Fruit fly (Drosophila melanogaster) whole organism, embryonic: ENCODE results near the gene CG14696.

Source experiments
- Asciz ChIP-seq: fragments of 200-800 bp; sonication (Bioruptor generic); optimal IDR thresholded peaks from 2 replicates; lab custom pipeline; 2017; ENCODE audit warnings: missing biosample characterization, mild to moderate bottlenecking, missing genetic modification characterization, missing genetic modification reagents
- C15 ChIP-seq: fragments of 200-800 bp; sonication (Bioruptor generic); IDR thresholded peaks from 3 replicates; pipeline ENCODE4 v1.3.6; 2022; ENCODE audit warnings: missing biosample characterization, missing genetic modification characterization
- CG10321 ChIP-seq: fragments of 200-800 bp; sonication (Bioruptor generic); IDR thresholded peaks from 2 replicates; pipeline ENCODE4 v1.3.6; 2022; ENCODE audit warnings: missing biosample characterization, missing genetic modification characterization
- CG11398 ChIP-seq: fragments of 200-800 bp; sonication (Bioruptor generic); optimal IDR thresholded peaks from 2 replicates; lab custom pipeline; 2016; ENCODE audit warnings: missing biosample characterization, missing genetic modification characterization
- CG11456 ChIP-seq: fragments of 200-800 bp; sonication (Bioruptor generic); IDR thresholded peaks from 3 replicates; pipeline ENCODE4 v1.3.6; 2022; ENCODE audit warnings: missing biosample characterization, missing genetic modification characterization
- CG12236 ChIP-seq: fragments of 200-800 bp; sonication (Bioruptor generic); optimal IDR thresholded peaks from 2 replicates; lab custom pipeline; 2016; ENCODE audit warnings: missing biosample characterization, missing genetic modification characterization
- CG14965 ChIP-seq: fragments of 200-800 bp; sonication (Bioruptor generic); optimal IDR thresholded peaks from 2 replicates; lab custom pipeline; 2016; ENCODE audit warnings: missing biosample characterization, missing genetic modification characterization, borderline replicate concordance
- CG15011 ChIP-seq: fragments of 200-800 bp; sonication (Bioruptor generic); optimal IDR thresholded peaks from 3 replicates; lab custom pipeline; 2018; ENCODE audit warnings: missing biosample characterization, mild to moderate bottlenecking, missing genetic modification characterization
- CG1529 ChIP-seq: fragments of 200-800 bp; sonication (Bioruptor generic); optimal IDR thresholded peaks from 3 replicates; lab custom pipeline; 2018; ENCODE audit warnings: missing biosample characterization, missing genetic modification characterization
- CG1602 ChIP-seq: fragments of 200-800 bp; sonication (Bioruptor generic); optimal IDR thresholded peaks from 3 replicates; lab custom pipeline; 2016; ENCODE audit warnings: missing biosample characterization, missing genetic modification characterization
- CG1647 ChIP-seq: fragments of 200-800 bp; sonication (Bioruptor generic); optimal IDR thresholded peaks from 3 replicates; lab custom pipeline; 2016; ENCODE audit warnings: missing biosample characterization, missing genetic modification characterization
- CG17568 ChIP-seq: fragments of 200-800 bp; sonication (Bioruptor generic); optimal IDR thresholded peaks from 2 replicates; lab custom pipeline; 2018; ENCODE audit warnings: missing biosample characterization, mild to moderate bottlenecking, missing genetic modification characterization, moderate library complexity
- CG17612 ChIP-seq: fragments of 200-800 bp; sonication (Bioruptor generic); IDR thresholded peaks from 2 replicates; pipeline ENCODE4 v1.3.6; 2022; ENCODE audit warnings: missing biosample characterization, missing genetic modification characterization
- CG17829 ChIP-seq: fragments of 200-800 bp; optimal IDR thresholded peaks from 2 replicates; lab custom pipeline; 2019; ENCODE audit warnings: missing biosample characterization, mild to moderate bottlenecking, missing genetic modification characterization, moderate library complexity
- CG18764 ChIP-seq: fragments of 200-800 bp; sonication (Bioruptor generic); optimal IDR thresholded peaks from 3 replicates; lab custom pipeline; 2016; ENCODE audit warnings: missing biosample characterization, missing genetic modification characterization
- CG2199 ChIP-seq: fragments of 200-800 bp; sonication (Bioruptor generic); IDR thresholded peaks from 3 replicates; pipeline ENCODE4 v1.3.6; 2022; ENCODE audit warnings: missing biosample characterization, missing genetic modification characterization
- CG2712 ChIP-seq: fragments of 200-800 bp; optimal IDR thresholded peaks from 3 replicates; lab custom pipeline; 2019; ENCODE audit warnings: missing biosample characterization, mild to moderate bottlenecking, missing genetic modification characterization, moderate library complexity
- CG3995 ChIP-seq: fragments of 200-800 bp; sonication (Bioruptor generic); optimal IDR thresholded peaks from 3 replicates; lab custom pipeline; 2016; ENCODE audit warnings: missing biosample characterization, missing genetic modification characterization
- CG4820 ChIP-seq: fragments of 200-800 bp; sonication (Bioruptor generic); optimal IDR thresholded peaks from 3 replicates; lab custom pipeline; 2016; ENCODE audit warnings: missing biosample characterization, missing genetic modification characterization
- CG8765 ChIP-seq: fragments of 200-800 bp; sonication (Bioruptor generic); IDR thresholded peaks from 2 replicates; pipeline ENCODE4 v1.3.6; 2022; ENCODE audit warnings: missing biosample characterization, missing genetic modification characterization
- Dll ChIP-seq: fragments of 200-800 bp; sonication (Bioruptor generic); IDR thresholded peaks from 4 replicates; pipeline ENCODE4 v1.3.6; 2022; ENCODE audit warnings: missing biosample characterization, missing genetic modification characterization; ENCODE audit not compliant: partially characterized antibody
- Dref ChIP-seq: fragments of 200-800 bp; sonication (Bioruptor generic); IDR thresholded peaks from 2 replicates; pipeline ENCODE4 v1.3.6; 2022; ENCODE audit warnings: missing biosample characterization, missing genetic modification characterization
- Eip74EF ChIP-seq, 2 experiments: fragments of 200-800 bp in 1 of 2; fragments of >200 bp in 1 of 2; sonication (Bioruptor generic) in 1 of 2; optimal IDR thresholded peaks; 2 replicates each; lab custom pipeline; 2017 to 2019; ENCODE audit warnings: missing biosample characterization in 2 of 2, missing genetic modification characterization in 2 of 2, mild to moderate bottlenecking in 1 of 2, moderate library complexity in 1 of 2
- H15 ChIP-seq: fragments of 200-800 bp; sonication (Bioruptor generic); IDR thresholded peaks from 3 replicates; pipeline ENCODE4 v1.3.6; 2022; ENCODE audit warnings: missing biosample characterization, missing genetic modification characterization
- Jarid2 ChIP-seq: fragments of 200-800 bp; sonication (Bioruptor generic); optimal IDR thresholded peaks from 3 replicates; lab custom pipeline; 2017; ENCODE audit warnings: mild to moderate bottlenecking, missing biosample characterization, missing genetic modification reagents, missing genetic modification characterization
- NC2α ChIP-seq: fragments of 200-800 bp; sonication (Bioruptor generic); optimal IDR thresholded peaks from 2 replicates; lab custom pipeline; 2016; ENCODE audit warnings: missing biosample characterization, missing genetic modification characterization
- Usf ChIP-seq: fragments of 200-800 bp; sonication (Bioruptor generic); optimal IDR thresholded peaks from 2 replicates; lab custom pipeline; 2017; ENCODE audit warnings: missing genotype, missing biosample characterization, missing genetic modification characterization
- Xrp1 ChIP-seq: fragments of 200-800 bp; sonication (Bioruptor generic); IDR thresholded peaks from 2 replicates; pipeline ENCODE4 v1.3.6; 2022; ENCODE audit warnings: missing biosample characterization, missing genetic modification characterization
- ab ChIP-seq: fragments of 200-800 bp; sonication (Bioruptor generic); optimal IDR thresholded peaks from 2 replicates; lab custom pipeline; 2016; ENCODE audit warnings: missing biosample characterization, missing genetic modification characterization
- cad ChIP-seq: fragments of >200 bp; optimal IDR thresholded peaks from 2 replicates; lab custom pipeline; 2017; ENCODE audit warnings: missing biosample characterization, missing genetic modification characterization
- ewg ChIP-seq: fragments of 200-800 bp; sonication (Bioruptor generic); optimal IDR thresholded peaks from 3 replicates; lab custom pipeline; 2017; ENCODE audit warnings: mild to moderate bottlenecking, missing biosample characterization, missing genetic modification reagents, missing genetic modification characterization
- fd64A ChIP-seq: fragments of 200-800 bp; sonication (Bioruptor generic); optimal IDR thresholded peaks from 3 replicates; lab custom pipeline; 2018; ENCODE audit warnings: missing biosample characterization, mild to moderate bottlenecking, missing genetic modification characterization
- gce ChIP-seq: fragments of 200-800 bp; sonication (Bioruptor generic); IDR thresholded peaks from 3 replicates; pipeline ENCODE4 v1.3.6; 2022; ENCODE audit warnings: missing biosample characterization, missing genetic modification characterization
- gro ChIP-seq: fragments of 200-800 bp; sonication (Bioruptor generic); optimal IDR thresholded peaks from 2 replicates; lab custom pipeline; 2016; ENCODE audit warnings: missing biosample characterization, missing genetic modification characterization
- gsb-n ChIP-seq: fragments of 200-800 bp; sonication (Bioruptor generic); optimal IDR thresholded peaks from 3 replicates; lab custom pipeline; 2018; ENCODE audit warnings: missing biosample characterization, mild to moderate bottlenecking, missing genetic modification characterization
- insv ChIP-seq, 2 experiments: fragments of 200-800 bp; sonication (Bioruptor generic); optimal IDR thresholded peaks; 3 replicates each; lab custom pipeline; 2016 to 2018; ENCODE audit warnings: missing biosample characterization in 2 of 2, missing genetic modification characterization in 2 of 2
- jing ChIP-seq: fragments of 200-800 bp; sonication (Bioruptor generic); optimal IDR thresholded peaks from 2 replicates; lab custom pipeline; 2018; ENCODE audit warnings: missing biosample characterization, mild to moderate bottlenecking, missing genetic modification characterization
- lab ChIP-seq: fragments of 200-800 bp; sonication (Bioruptor generic); optimal IDR thresholded peaks from 3 replicates; lab custom pipeline; 2017; ENCODE audit warnings: missing biosample characterization, missing genetic modification characterization, mild to moderate bottlenecking, moderate library complexity, missing genetic modification reagents
- lbe ChIP-seq: fragments of 200-800 bp; sonication (Bioruptor generic); optimal IDR thresholded peaks from 2 replicates; lab custom pipeline; 2016; ENCODE audit warnings: missing biosample characterization, mild to moderate bottlenecking, missing genetic modification characterization
- otp ChIP-seq: fragments of 200-800 bp; sonication (Bioruptor generic); IDR thresholded peaks from 3 replicates; pipeline ENCODE4, ENCODE4 v1.3.6; 2022; ENCODE audit warnings: missing biosample characterization, missing genetic modification characterization
- pfk ChIP-seq: fragments of 200-800 bp; sonication (Bioruptor generic); optimal IDR thresholded peaks from 2 replicates; lab custom pipeline; 2018; ENCODE audit warnings: missing biosample characterization, mild to moderate bottlenecking, missing genetic modification characterization, moderate library complexity
- pho ChIP-seq: fragments of 200-800 bp; sonication (Bioruptor generic); optimal IDR thresholded peaks from 2 replicates; lab custom pipeline; 2016; ENCODE audit warnings: missing biosample characterization, missing genetic modification characterization
- scrt ChIP-seq: fragments of 200-800 bp; sonication (Bioruptor generic); optimal IDR thresholded peaks from 2 replicates; lab custom pipeline; 2018; ENCODE audit warnings: missing biosample characterization, mild to moderate bottlenecking, missing genetic modification characterization, moderate library complexity
- slbo ChIP-seq: fragments of 200-800 bp; sonication (Bioruptor generic); IDR thresholded peaks from 2 replicates; pipeline ENCODE4 v1.3.6; 2022; ENCODE audit warnings: missing biosample characterization, missing genetic modification characterization
- stwl ChIP-seq: fragments of 200-800 bp; sonication (Bioruptor generic); optimal IDR thresholded peaks from 3 replicates; lab custom pipeline; 2018; ENCODE audit warnings: missing biosample characterization, mild to moderate bottlenecking, missing genetic modification characterization, moderate library complexity
- tna ChIP-seq: fragments of 200-800 bp; sonication (Bioruptor generic); IDR thresholded peaks from 2 replicates; pipeline ENCODE4 v1.3.6; 2022; ENCODE audit warnings: missing biosample characterization, missing genetic modification characterization; ENCODE audit not compliant: partially characterized antibody
- unpg ChIP-seq: fragments of 200-800 bp; sonication (Bioruptor generic); optimal IDR thresholded peaks from 3 replicates; lab custom pipeline; 2018; ENCODE audit warnings: missing biosample characterization, mild to moderate bottlenecking, missing genetic modification characterization, moderate library complexity
- vnd ChIP-seq: fragments of 200-800 bp; sonication (Bioruptor generic); IDR thresholded peaks from 3 replicates; pipeline ENCODE4 v1.3.6; 2022; ENCODE audit warnings: missing biosample characterization, missing genetic modification characterization; ENCODE audit not compliant: partially characterized antibody
- zen ChIP-seq: fragments of 200-800 bp; sonication (Bioruptor generic); optimal IDR thresholded peaks from 3 replicates; lab custom pipeline; 2018; ENCODE audit warnings: missing biosample characterization, mild to moderate bottlenecking, missing genetic modification characterization, moderate library complexity
- zen2 ChIP-seq: fragments of 200-800 bp; sonication (Bioruptor generic); IDR thresholded peaks from 3 replicates; pipeline ENCODE4 v1.3.6; 2022; ENCODE audit warnings: missing biosample characterization, missing genetic modification characterization; ENCODE audit not compliant: partially characterized antibody

CG14696 gene

DNA sequence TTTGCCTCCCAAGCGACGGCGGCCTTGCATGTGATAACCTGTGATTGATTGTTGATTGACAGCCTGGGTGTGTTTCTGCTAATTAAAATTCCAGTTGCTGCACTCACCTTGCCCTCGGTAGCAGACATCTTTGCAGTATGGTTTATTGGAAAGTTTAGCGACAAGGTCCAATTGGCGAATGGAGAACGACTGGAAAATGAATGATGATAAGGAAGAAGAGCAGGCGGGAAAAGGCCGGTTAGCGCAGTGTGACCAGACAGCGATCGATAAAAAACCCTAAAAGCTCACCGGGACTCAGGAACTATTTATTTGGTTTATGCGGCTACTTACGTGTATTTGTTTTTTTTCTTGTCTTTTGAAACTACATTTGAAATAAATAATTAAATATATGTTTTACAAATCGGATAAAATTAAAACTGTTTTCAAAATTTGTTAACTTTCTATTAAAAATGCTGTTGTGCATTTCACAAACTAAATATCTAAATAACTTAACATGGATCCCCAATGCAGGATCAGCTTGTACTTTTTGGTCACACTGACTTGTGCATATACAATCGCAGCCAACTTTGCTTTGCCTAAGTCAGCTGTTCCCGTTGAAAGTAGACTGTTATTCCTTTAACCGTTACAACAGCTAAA, 12.5 kb downstream of the CG14696 start, which contains the start of gene Fdh (continued):
- TF ChIP-seq Asciz (GFP tag; lab: Kevin White, UChicago) (peak; percentile 64), lab (GFP tag; lab: Kevin White, UChicago) (peak; percentile 72), CG17612 (no peak), fd64A (GFP tag; lab: Kevin White, UChicago) (peak; percentile 36), gsb-n (peak; percentile 43), insv (GFP tag; optimal IDR thresholded peaks at IDR 0.05; lab: Kevin White, UChicago) (peak in 1 of 2 experiments; percentile 62), jing (GFP tag; lab: Kevin White, UChicago) (no peak), zen (tag; lab: Kevin White, UChicago) (peak; percentile 43), CG1529 (GFP tag; lab: Kevin White, UChicago) (peak; percentile 44), cad (GFP tag; lab: Kevin White, UChicago) (no peak), NC2α (no peak), otp (no peak), CG4820 (GFP tag; lab: Kevin White, UChicago) (peak; percentile 100), tna (GFP tag; lab: Robert Waterston, UW) (no peak), lbe (GFP tag; lab: Kevin White, UChicago) (peak; percentile 41), gro (GFP tag; lab: Kevin White, UChicago) (no peak), CG15011 (GFP tag; lab: Kevin White, UChicago) (no peak), vnd (no peak), Eip74EF (GFP tag; optimal IDR thresholded peaks at IDR 0.05; lab: Kevin White, UChicago) (peak in 1 of 2 experiments; percentile 38), Jarid2 (peak; percentile 6), Dll (GFP tag; lab: Robert Waterston, UW) (no peak), CG10321 (GFP tag; lab: Robert Waterston, UW) (no peak), pho (GFP tag; lab: Kevin White, UChicago) (no peak), Xrp1 (GFP tag; lab: Robert Waterston, UW) (peak; percentile 69), unpg (peak; percentile 54), CG18764 (peak; percentile 27), CG1602 (GFP tag; lab: Kevin White, UChicago) (peak; percentile 58), scrt (GFP tag; lab: Kevin White, UChicago) (peak; percentile 14), CG2712 (tag; lab: Kevin White, UChicago) (peak; percentile 80), pfk (GFP tag; lab: Kevin White, UChicago) (no peak), CG11456 (GFP tag; lab: Robert Waterston, UW) (no peak), CG12236 (GFP tag; lab: Kevin White, UChicago) (no peak), CG3995 (peak; percentile 31), ewg (GFP tag; lab: Kevin White, UChicago) (peak; percentile 96), gce (GFP tag; lab: Robert Waterston, UW) (0 out of 3 replicates have a peak, but pooled peaks have one; percentile 28), CG17829 (tag; lab: Kevin White, UChicago) (peak; percentile 75), stwl (peak; percentile 74), CG1647 (GFP tag; lab: Kevin White, UChicago) (no peak), CG17568 (GFP tag; lab: Kevin White, UChicago) (no peak), CG8765 (GFP tag; lab: Robert Waterston, UW) (no peak), slbo (no peak), ab (no peak), CG2199 (no peak), Usf (GFP tag; lab: Kevin White, UChicago) (peak; percentile 6), Dref (no peak), CG11398 (no peak), CG14965 (GFP tag; lab: Kevin White, UChicago) (no peak), H15 (no peak), C15 (GFP tag; lab: Robert Waterston, UW) (no peak), zen2 (GFP tag; lab: Robert Waterston, UW) (no peak)
